Worm (Caenorhabditis elegans) whole organism, midembryonic: ENCODE data around the gene smg-7.

Experiments
- T22C8.4 ChIP-seq: fragments of 200-800 bp; sonication (Bioruptor generic); IDR thresholded peaks from 2 replicates; pipeline ENCODE4 v1.3.6; 2022; ENCODE audit warnings: missing genetic modification characterization, missing compliant biosample characterization
- cog-1 ChIP-seq: sonication (generic microtip); optimal IDR thresholded peaks from 2 replicates; lab custom pipeline; 2016; ENCODE audit warnings: missing genetic modification characterization, missing compliant biosample characterization
- ztf-29 ChIP-seq: fragments of 200-800 bp; sonication (Bioruptor generic); IDR thresholded peaks from 2 replicates; pipeline ENCODE4 v1.3.6; 2022; ENCODE audit warnings: missing genetic modification reagents, missing genetic modification characterization, missing compliant biosample characterization

- TF ChIP-seq ztf-29 (GFP tag; lab: Robert Waterston, UW) (no peak), T22C8.4 (GFP tag; lab: Robert Waterston, UW) (no peak), cog-1 (tag; lab: Kevin White, UChicago) (no peak)
These were observed 7.9 kb upstream of the smg-7 start for ce11 chrIV:6750117-6750516.
